Worm (Caenorhabditis elegans): ENCODE measurements around the gene Y40C5A.4.

DNA sequence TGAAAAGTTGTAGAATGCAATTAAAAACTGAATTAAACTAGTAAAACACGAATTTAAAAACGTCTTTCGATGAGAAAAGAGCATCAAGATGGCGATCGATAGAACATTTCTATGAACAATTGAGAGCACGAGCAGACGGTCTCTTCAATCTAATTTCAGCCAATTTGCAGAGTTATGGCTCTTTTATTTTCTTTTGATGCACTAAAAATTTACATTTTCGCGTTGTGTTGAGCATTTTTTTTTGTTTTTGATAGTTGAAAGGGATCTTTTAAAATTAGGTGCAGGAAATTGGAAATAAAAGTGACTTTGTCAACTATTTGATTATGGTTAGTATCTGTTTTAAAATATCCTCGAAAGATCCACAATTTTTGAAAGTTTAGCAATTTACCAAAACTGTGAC is 55.9 kb downstream of the Y40C5A.4 start, which contains the start of gene F42C5.6:
- TF ChIP-seq him-1 (tag; optimal IDR thresholded peaks at IDR 0.05): no peak
- TF ChIP-seq W03F9.2 (tag; optimal IDR thresholded peaks at IDR 0.05): no peak

Data from whole organism, L4/young adult.